Worm (Caenorhabditis elegans): ENCODE data around the gene str-47.

DNA sequence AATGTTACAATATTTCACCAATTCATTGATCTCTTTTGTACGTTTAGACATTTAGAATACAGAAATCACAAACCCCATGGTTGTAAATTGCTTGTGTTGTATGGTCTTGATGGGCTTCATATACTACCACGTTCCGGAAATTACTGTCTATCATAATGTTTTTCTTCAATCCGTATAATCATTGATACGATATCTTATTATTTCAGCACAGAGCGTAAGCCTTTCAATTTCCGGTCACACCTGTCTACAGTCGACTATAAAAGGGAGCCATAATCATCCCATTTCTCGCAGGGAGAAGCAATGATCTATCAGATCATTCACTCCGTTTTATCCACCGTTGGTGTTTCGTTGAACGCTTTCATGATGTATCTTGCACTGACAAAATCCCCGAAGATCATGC, 16.1 kb upstream of the str-47 start, which contains the start of gene srd-30:
- no peak for TF ChIP-seq nhr-6 (tag; optimal IDR thresholded peaks at IDR 0.05)
- no peak for TF ChIP-seq zag-1 (tag; optimal IDR thresholded peaks at IDR 0.05)
- no peak for TF ChIP-seq nhr-10 (tag; optimal IDR thresholded peaks at IDR 0.05)
- TF ChIP-seq unc-62 (GFP tag; optimal IDR thresholded peaks at IDR 0.05): no peak
- TF ChIP-seq nhr-11 (tag; optimal IDR thresholded peaks at IDR 0.05): no peak
